Fruit fly (Drosophila melanogaster): ENCODE results near the gene CG3106.

CG3106 gene

dm6 chrX:9687623-9688022 is 24.9 kb upstream of the CG3106 start (continued):
- peak; percentile 41; the same call in 1 of the 3 replicates for TF ChIP-seq Opbp (GFP tag; IDR thresholded peaks at IDR 0.05; ENCODE audit: partially characterized antibody)
- TF ChIP-seq CG11085 (GFP tag; IDR thresholded peaks at IDR 0.05) = peak; percentile 90
- TF ChIP-seq HLH54F (GFP tag; optimal IDR thresholded peaks at IDR 0.05) = peak; percentile 83
- peak in 1 of 2 experiments; percentile 64 for TF ChIP-seq crp (GFP tag; optimal IDR thresholded peaks at IDR 0.05)
- no peak; the same call in none of the 2 replicates for TF ChIP-seq CG6272 (GFP tag; IDR thresholded peaks at IDR 0.05)
- TF ChIP-seq CG9817 (tag; optimal IDR thresholded peaks at IDR 0.05) = peak; percentile 93
- peak; percentile 96 for TF ChIP-seq stc (GFP tag; IDR thresholded peaks at IDR 0.05)
- peak; percentile 96 for TF ChIP-seq CG7556 (GFP tag; optimal IDR thresholded peaks at IDR 0.05)
- peak; percentile 57 for TF ChIP-seq Myb (GFP tag; optimal IDR thresholded peaks at IDR 0.05)
- peak; percentile 92 for TF ChIP-seq CG18476 (GFP tag; optimal IDR thresholded peaks at IDR 0.05)
- TF ChIP-seq cas (GFP tag; IDR thresholded peaks at IDR 0.05) = peak; percentile 84
- TF ChIP-seq slou (GFP tag; optimal IDR thresholded peaks at IDR 0.05) = peak; percentile 74
- peak; percentile 98 for TF ChIP-seq sens (GFP tag)
- TF ChIP-seq jing (GFP tag; optimal IDR thresholded peaks at IDR 0.05) = peak; percentile 87
- TF ChIP-seq chif (GFP tag; optimal IDR thresholded peaks at IDR 0.05) = peak; percentile 61 to 77
- peak; percentile 66 for TF ChIP-seq bigmax (GFP tag; optimal IDR thresholded peaks at IDR 0.05)
- TF ChIP-seq tup (GFP tag; optimal IDR thresholded peaks at IDR 0.05) = peak; percentile 76
- TF ChIP-seq CG13775 (GFP tag; optimal IDR thresholded peaks at IDR 0.05) = peak; percentile 96
- peak; percentile 90 for TF ChIP-seq Hr3 (GFP tag; optimal IDR thresholded peaks at IDR 0.05)
- peak; percentile 87 for TF ChIP-seq Mad (GFP tag; optimal IDR thresholded peaks at IDR 0.05)
- peak; percentile 98 for TF ChIP-seq zf30C (GFP tag; optimal IDR thresholded peaks at IDR 0.05)
- no peak for TF ChIP-seq Trl (optimal IDR thresholded peaks at IDR 0.05)
- peak; percentile 79 for TF ChIP-seq Trl (GFP tag; optimal IDR thresholded peaks at IDR 0.05)
- peak; percentile 63 for TF ChIP-seq stwl (tag; optimal IDR thresholded peaks at IDR 0.05)
- peak; percentile 89 to 97 for TF ChIP-seq Hr51 (GFP tag; optimal IDR thresholded peaks at IDR 0.05)
- peak; percentile 80 for TF ChIP-seq btn (GFP tag; optimal IDR thresholded peaks at IDR 0.05)
- peak; percentile 93 for TF ChIP-seq tgo (GFP tag; IDR thresholded peaks at IDR 0.05)
- TF ChIP-seq Chrac-16 (GFP tag; optimal IDR thresholded peaks at IDR 0.05) = peak; percentile 89
- TF ChIP-seq luna (GFP tag; optimal IDR thresholded peaks at IDR 0.05) = no peak
- no peak for TF ChIP-seq zen2 (GFP tag; IDR thresholded peaks at IDR 0.05; ENCODE audit: partially characterized antibody)
- peak; percentile 87 for TF ChIP-seq bowl (GFP tag; IDR thresholded peaks at IDR 0.05)
- TF ChIP-seq fd102C (GFP tag; optimal IDR thresholded peaks at IDR 0.05) = peak; percentile 92
- TF ChIP-seq CG3847 (GFP tag; IDR thresholded peaks at IDR 0.05) = peak; percentile 94
- peak; percentile 84 for TF ChIP-seq twi (tag; optimal IDR thresholded peaks at IDR 0.05)
- peak; percentile 93 for TF ChIP-seq CG10209 (GFP tag; optimal IDR thresholded peaks at IDR 0.05)
- TF ChIP-seq unc-4 (GFP tag; IDR thresholded peaks at IDR 0.05; ENCODE audit: partially characterized antibody) = no peak
- TF ChIP-seq Stat92E (GFP tag; optimal IDR thresholded peaks at IDR 0.05) = peak in 1 of 3 experiments; percentile 74
- no peak for TF ChIP-seq nerfin-2 (GFP tag; IDR thresholded peaks at IDR 0.05; ENCODE audit: partially characterized antibody)
- peak; percentile 87 for TF ChIP-seq Mrtf (GFP tag; IDR thresholded peaks at IDR 0.05)
- peak; percentile 94 for TF ChIP-seq ac (GFP tag; optimal IDR thresholded peaks at IDR 0.05)
- peak; percentile 69 for TF ChIP-seq CG4617 (GFP tag; optimal IDR thresholded peaks at IDR 0.05; ENCODE audit: borderline replicate concordance)
- peak; percentile 84 for TF ChIP-seq gro (GFP tag; optimal IDR thresholded peaks at IDR 0.05)
- TF ChIP-seq lab (GFP tag; optimal IDR thresholded peaks at IDR 0.05) = peak; percentile 97
- TF ChIP-seq CG10959 (GFP tag; IDR thresholded peaks at IDR 0.05) = peak; percentile 78
- TF ChIP-seq HLH4C (GFP tag; IDR thresholded peaks at IDR 0.05; ENCODE audit: partially characterized antibody) = no peak
- peak; percentile 9 for TF ChIP-seq yki (optimal IDR thresholded peaks at IDR 0.05)
- TF ChIP-seq CG1602 (GFP tag; optimal IDR thresholded peaks at IDR 0.05) = peak; percentile 86
- TF ChIP-seq fru (optimal IDR thresholded peaks at IDR 0.05) = no peak
- TF ChIP-seq sr (GFP tag; IDR thresholded peaks at IDR 0.05) = peak; percentile 78
- peak; percentile 84 for TF ChIP-seq CG31224 (GFP tag; IDR thresholded peaks at IDR 0.05)
- peak; percentile 88 for TF ChIP-seq CG11093 (GFP tag; IDR thresholded peaks at IDR 0.05)
